Worm (Caenorhabditis elegans) whole organism, L2 larva: ENCODE data around the gene F09E5.3.

ENCODE experiments used
- ama-1 ChIP-seq: fragments of 150-350 bp; optimal IDR thresholded peaks from 2 replicates; lab custom pipeline; 2018; ENCODE audit warnings: inconsistent platforms
- ceh-16 ChIP-seq: fragments of 150-350 bp; optimal IDR thresholded peaks from 2 replicates; lab custom pipeline; 2014; ENCODE audit warnings: missing biosample characterization, missing genetic modification characterization
- egl-27 ChIP-seq: sonication (generic microtip); optimal IDR thresholded peaks from 3 replicates; lab custom pipeline; 2017; ENCODE audit warnings: missing biosample characterization, missing genetic modification reagents, missing genetic modification characterization
- elt-1 ChIP-seq: fragments of 150-350 bp; optimal IDR thresholded peaks from 2 replicates; lab custom pipeline; 2014; ENCODE audit warnings: missing biosample characterization, missing genetic modification characterization
- lin-13 ChIP-seq: fragments of 150-350 bp; optimal IDR thresholded peaks from 2 replicates; lab custom pipeline; 2014; ENCODE audit warnings: missing biosample characterization, missing genetic modification reagents, missing genetic modification characterization
- lin-39 ChIP-seq: fragments of 150-350 bp; optimal IDR thresholded peaks from 2 replicates; lab custom pipeline; 2014; ENCODE audit warnings: missing biosample characterization, missing genetic modification reagents, missing genetic modification characterization
- nhr-10 ChIP-seq: sonication (generic microtip); optimal IDR thresholded peaks from 2 replicates; lab custom pipeline; 2017; ENCODE audit warnings: missing biosample characterization, missing genetic modification characterization
- skn-1 ChIP-seq: sonication (generic microtip); optimal IDR thresholded peaks from 2 replicates; lab custom pipeline; 2017; ENCODE audit warnings: missing biosample characterization, missing genetic modification characterization
- snpc-4 ChIP-seq: fragments of 150-350 bp; optimal IDR thresholded peaks from 2 replicates; lab custom pipeline; 2014; ENCODE audit warnings: missing biosample characterization, missing genetic modification characterization
- unc-39 ChIP-seq: fragments of 150-350 bp; optimal IDR thresholded peaks from 2 replicates; lab custom pipeline; 2014; ENCODE audit warnings: missing biosample characterization, missing genetic modification characterization
- ztf-11 ChIP-seq: sonication (generic microtip); optimal IDR thresholded peaks from 2 replicates; lab custom pipeline; 2017; ENCODE audit warnings: missing biosample characterization, missing genetic modification characterization

DNA sequence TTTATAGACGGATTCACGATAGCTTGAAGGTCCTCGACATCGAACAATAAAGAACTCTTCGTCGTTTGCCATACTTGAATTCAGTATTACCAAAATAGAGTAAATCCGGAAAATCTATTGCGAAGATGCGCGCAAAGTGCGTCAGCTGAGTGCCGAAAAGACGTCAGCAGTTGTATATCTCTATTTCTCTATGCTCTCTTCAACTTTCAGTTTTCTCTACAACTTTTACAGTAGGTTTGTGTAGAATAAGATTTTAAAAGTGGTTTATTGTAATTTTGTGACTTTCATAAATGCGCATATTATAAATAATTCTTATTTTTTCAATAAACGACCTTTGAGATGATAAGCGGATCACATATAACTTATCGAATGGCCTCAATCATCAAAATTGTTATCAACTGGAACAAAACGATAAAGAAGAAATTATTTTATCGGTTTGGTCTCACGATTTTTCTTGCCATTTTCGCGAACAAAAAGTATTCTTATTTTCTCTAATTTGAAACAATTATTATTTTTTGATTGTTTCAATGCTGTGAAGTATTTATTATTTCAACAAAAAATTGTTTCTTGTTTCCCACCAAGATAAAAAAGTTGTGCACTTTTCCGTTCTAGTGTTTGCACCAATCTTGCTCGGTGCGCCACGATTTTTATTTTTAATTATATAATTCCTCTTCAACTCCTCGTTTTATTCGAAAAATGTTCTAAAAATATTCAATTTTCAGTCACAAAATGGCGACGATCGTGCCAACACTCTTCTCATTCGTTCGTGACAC is at the start of gene F09E5.3, which contains the start of gene agt-2:
- peak; percentile 71 for TF ChIP-seq ama-1 (lab: Kevin White, UChicago)
- peak; percentile 52 for TF ChIP-seq skn-1 (tag; lab: Kevin White, UChicago)
- no peak for TF ChIP-seq unc-39 (tag; lab: Kevin White, UChicago)
- TF ChIP-seq ztf-11 (tag; lab: Kevin White, UChicago): no peak
- TF ChIP-seq snpc-4 (tag; lab: Kevin White, UChicago): peak; percentile 82
- TF ChIP-seq nhr-10 (tag; lab: Kevin White, UChicago): peak; percentile 37
- TF ChIP-seq ceh-16: peak; percentile 86
- no peak for TF ChIP-seq lin-39
- peak; percentile 92 for TF ChIP-seq lin-13 (GFP tag; lab: Kevin White, UChicago)
- peak; percentile 81 for TF ChIP-seq egl-27 (tag; lab: Kevin White, UChicago)
- TF ChIP-seq elt-1: no peak
